Fruit fly (Drosophila melanogaster) whole organism, embryonic: ENCODE data around the gene CG15865.
A peak's percentile ranks its signal among the peaks of the same experiment; 100 is the strongest.

Experiments
- Ada2b ChIP-seq: fragments of 200-800 bp; sonication (Bioruptor generic); IDR thresholded peaks from 2 replicates; pipeline ENCODE4 v1.3.6; 2022; ENCODE audit warnings: missing biosample characterization, missing genetic modification characterization
- Atf-2 ChIP-seq: fragments of 200-800 bp; sonication (Bioruptor generic); optimal IDR thresholded peaks from 2 replicates; lab custom pipeline; 2016; ENCODE audit warnings: missing biosample characterization, missing genetic modification characterization
- B-H2 ChIP-seq: fragments of 200-800 bp; sonication (Bioruptor generic); optimal IDR thresholded peaks from 2 replicates; lab custom pipeline; 2018; ENCODE audit warnings: missing biosample characterization, mild to moderate bottlenecking, missing genetic modification characterization
- BEAF-32 ChIP-seq: fragments of 200-800 bp; sonication (Bioruptor generic); optimal IDR thresholded peaks from 3 replicates; lab custom pipeline; 2017; ENCODE audit warnings: missing biosample characterization, missing genetic modification characterization, mild to moderate bottlenecking, moderate library complexity, missing genetic modification reagents
- Bgb ChIP-seq: fragments of 200-800 bp; sonication (Bioruptor generic); IDR thresholded peaks from 2 replicates; pipeline ENCODE4 v1.3.6; 2022; ENCODE audit warnings: missing biosample characterization, missing genetic modification characterization; ENCODE audit not compliant: partially characterized antibody
- CG10267 ChIP-seq: fragments of 200-800 bp; sonication (Bioruptor generic); optimal IDR thresholded peaks from 2 replicates; lab custom pipeline; 2018; ENCODE audit warnings: missing biosample characterization, mild to moderate bottlenecking, missing genetic modification characterization, moderate library complexity
- CG11696 ChIP-seq: fragments of 200-800 bp; sonication (Bioruptor generic); IDR thresholded peaks from 2 replicates; pipeline ENCODE4 v1.3.6; 2022; ENCODE audit warnings: missing biosample characterization, missing genetic modification characterization
- CG13624 ChIP-seq: fragments of 200-800 bp; sonication (Bioruptor generic); optimal IDR thresholded peaks from 2 replicates; lab custom pipeline; 2016; ENCODE audit warnings: missing biosample characterization, missing genetic modification characterization
- CG14710 ChIP-seq: fragments of 200-800 bp; sonication (Bioruptor generic); optimal IDR thresholded peaks from 3 replicates; lab custom pipeline; 2019; ENCODE audit warnings: missing biosample characterization, mild to moderate bottlenecking, missing genetic modification characterization, moderate library complexity
- CG15514 ChIP-seq: fragments of 200-800 bp; sonication (Bioruptor generic); optimal IDR thresholded peaks from 3 replicates; lab custom pipeline; 2017; ENCODE audit warnings: missing biosample characterization, missing genetic modification characterization, mild to moderate bottlenecking, moderate library complexity, missing genetic modification reagents
- CG1647 ChIP-seq: fragments of 200-800 bp; sonication (Bioruptor generic); optimal IDR thresholded peaks from 3 replicates; lab custom pipeline; 2016; ENCODE audit warnings: missing biosample characterization, missing genetic modification characterization
- CG33557 ChIP-seq: fragments of 200-800 bp; sonication (Bioruptor generic); optimal IDR thresholded peaks from 2 replicates; lab custom pipeline; 2019; ENCODE audit warnings: missing biosample characterization, mild to moderate bottlenecking, missing genetic modification characterization, moderate library complexity
- CG34224 ChIP-seq: fragments of 200-800 bp; sonication (Bioruptor generic); IDR thresholded peaks from 3 replicates; pipeline ENCODE4 v1.3.6; 2022; ENCODE audit warnings: missing biosample characterization, missing genetic modification characterization; ENCODE audit not compliant: partially characterized antibody
- CG3995 ChIP-seq: fragments of 200-800 bp; sonication (Bioruptor generic); optimal IDR thresholded peaks from 3 replicates; lab custom pipeline; 2016; ENCODE audit warnings: missing biosample characterization, missing genetic modification characterization
- CG4360 ChIP-seq: fragments of 200-800 bp; sonication (Bioruptor generic); IDR thresholded peaks from 2 replicates; pipeline ENCODE4 v1.3.6; 2022; ENCODE audit warnings: missing biosample characterization, missing genetic modification characterization
- CG4617 ChIP-seq: fragments of 200-800 bp; sonication (Bioruptor generic); optimal IDR thresholded peaks from 3 replicates; lab custom pipeline; 2016; ENCODE audit warnings: missing biosample characterization, missing genetic modification characterization, borderline replicate concordance
- CG7987 ChIP-seq: fragments of 200-800 bp; sonication (Bioruptor generic); optimal IDR thresholded peaks from 2 replicates; lab custom pipeline; 2018; ENCODE audit warnings: missing biosample characterization, mild to moderate bottlenecking, missing genetic modification characterization, moderate library complexity
- CG9215 ChIP-seq: fragments of 200-800 bp; sonication (Bioruptor generic); IDR thresholded peaks from 2 replicates; pipeline ENCODE4 v1.3.6; 2022; ENCODE audit warnings: missing biosample characterization, missing genetic modification characterization
- CTCF ChIP-seq: fragments of 200-800 bp; sonication (Bioruptor generic); optimal IDR thresholded peaks from 2 replicates; lab custom pipeline; 2017; ENCODE audit warnings: missing biosample characterization, mild to moderate bottlenecking, missing genetic modification characterization, moderate library complexity
- Doc3 ChIP-seq: fragments of 200-800 bp; sonication (Bioruptor generic); IDR thresholded peaks from 3 replicates; pipeline ENCODE4 v1.3.6; 2022; ENCODE audit warnings: missing biosample characterization, missing genetic modification characterization; ENCODE audit not compliant: partially characterized antibody
- Hmx ChIP-seq: fragments of 200-800 bp; sonication (Bioruptor generic); optimal IDR thresholded peaks from 2 replicates; lab custom pipeline; 2016; ENCODE audit warnings: missing biosample characterization, missing genetic modification characterization
- Lhr ChIP-seq: fragments of 200-800 bp; sonication (Bioruptor generic); optimal IDR thresholded peaks from 3 replicates; lab custom pipeline; 2017; ENCODE audit warnings: mild to moderate bottlenecking, missing biosample characterization, missing genetic modification reagents, missing genetic modification characterization
- MESR4 ChIP-seq: fragments of 200-800 bp; sonication (Bioruptor generic); optimal IDR thresholded peaks from 2 replicates; lab custom pipeline; 2018; ENCODE audit warnings: missing biosample characterization, mild to moderate bottlenecking, missing genetic modification characterization, moderate library complexity
- Med ChIP-seq: fragments of 200-800 bp; sonication (Bioruptor generic); peaks from one replicate; lab custom pipeline; 2016; ENCODE audit warnings: missing biosample characterization, missing genetic modification characterization, mild to moderate bottlenecking, inconsistent platforms, moderate library complexity
- Oaz ChIP-seq: fragments of 200-800 bp; sonication (Bioruptor generic); IDR thresholded peaks from 2 replicates; pipeline ENCODE4 v1.3.6; 2022; ENCODE audit warnings: missing biosample characterization, missing genetic modification characterization
- Opbp ChIP-seq: fragments of 200-800 bp; sonication (Bioruptor generic); IDR thresholded peaks from 3 replicates; pipeline ENCODE4 v1.3.6; 2022; ENCODE audit warnings: missing biosample characterization, missing genetic modification characterization; ENCODE audit not compliant: partially characterized antibody
- Sry-δ ChIP-seq: fragments of 200-800 bp; sonication (Bioruptor generic); optimal IDR thresholded peaks from 2 replicates; lab custom pipeline; 2016; ENCODE audit warnings: missing biosample characterization, missing genetic modification characterization
- Stat92E ChIP-seq, 3 experiments: fragments of >200 bp in 2 of 3; fragments of 200-800 bp in 1 of 3; sonication (Bioruptor generic) in 1 of 3; optimal IDR thresholded peaks; 2 replicates each; lab custom pipeline; 2017 to 2019; ENCODE audit warnings: missing biosample characterization in 3 of 3, missing genetic modification characterization in 3 of 3, mild to moderate bottlenecking in 1 of 3, moderate library complexity in 1 of 3
- cad ChIP-seq: fragments of >200 bp; optimal IDR thresholded peaks from 2 replicates; lab custom pipeline; 2017; ENCODE audit warnings: missing biosample characterization, missing genetic modification characterization
- chn ChIP-seq: fragments of 200-800 bp; sonication (Bioruptor generic); optimal IDR thresholded peaks from 2 replicates; lab custom pipeline; 2016; ENCODE audit warnings: missing biosample characterization, missing genetic modification characterization
- dan ChIP-seq: fragments of 200-800 bp; sonication (Bioruptor generic); IDR thresholded peaks from 2 replicates; pipeline ENCODE4 v1.3.6; 2022; ENCODE audit warnings: missing biosample characterization, missing genetic modification characterization
- danr ChIP-seq: fragments of 200-800 bp; sonication (Bioruptor generic); IDR thresholded peaks from 2 replicates; pipeline ENCODE4 v1.3.6; 2022; ENCODE audit warnings: missing biosample characterization, missing genetic modification characterization
- fd96Cb ChIP-seq: fragments of 200-800 bp; sonication (Bioruptor generic); optimal IDR thresholded peaks from 2 replicates; lab custom pipeline; 2018; ENCODE audit warnings: missing biosample characterization, mild to moderate bottlenecking, missing genetic modification characterization, moderate library complexity
- fu2 ChIP-seq: fragments of 200-800 bp; sonication (Bioruptor generic); optimal IDR thresholded peaks from 2 replicates; lab custom pipeline; 2016; ENCODE audit warnings: missing biosample characterization, missing genetic modification characterization
- hbn ChIP-seq: fragments of 200-800 bp; sonication (Bioruptor generic); IDR thresholded peaks from 2 replicates; pipeline ENCODE4 v1.3.6; 2022; ENCODE audit warnings: missing biosample characterization, missing genetic modification characterization; ENCODE audit not compliant: partially characterized antibody
- kah ChIP-seq: fragments of 200-800 bp; sonication (Bioruptor generic); optimal IDR thresholded peaks from 2 replicates; lab custom pipeline; 2018; ENCODE audit warnings: missing biosample characterization, mild to moderate bottlenecking, missing genetic modification characterization
- knrl ChIP-seq: fragments of 200-800 bp; sonication (Bioruptor generic); IDR thresholded peaks from 3 replicates; pipeline ENCODE4 v1.3.6; 2022; ENCODE audit warnings: missing biosample characterization, missing genetic modification characterization; ENCODE audit not compliant: partially characterized antibody
- mam ChIP-seq: fragments of 200-800 bp; sonication (Bioruptor generic); optimal IDR thresholded peaks from 3 replicates; lab custom pipeline; 2016; ENCODE audit warnings: missing biosample characterization, missing genetic modification characterization
- mirr ChIP-seq: fragments of 200-800 bp; sonication (Bioruptor generic); optimal IDR thresholded peaks from 3 replicates; lab custom pipeline; 2018; ENCODE audit warnings: missing biosample characterization, mild to moderate bottlenecking, missing genetic modification characterization
- oc ChIP-seq: fragments of 200-800 bp; sonication (Bioruptor generic); optimal IDR thresholded peaks from 2 replicates; lab custom pipeline; 2018; ENCODE audit warnings: missing biosample characterization, mild to moderate bottlenecking, missing genetic modification characterization, moderate library complexity
- phol ChIP-seq: fragments of 200-800 bp; sonication (Bioruptor generic); optimal IDR thresholded peaks from 3 replicates; lab custom pipeline; 2018; ENCODE audit warnings: missing biosample characterization, mild to moderate bottlenecking, missing genetic modification characterization, moderate library complexity
- row ChIP-seq: fragments of 200-800 bp; sonication (Bioruptor generic); IDR thresholded peaks from 3 replicates; pipeline ENCODE4 v1.3.6; 2022; ENCODE audit warnings: missing biosample characterization, missing genetic modification characterization
- sens ChIP-seq: fragments of 200-800 bp; sonication (Bioruptor generic); peaks from one replicate; lab custom pipeline; 2016; ENCODE audit warnings: missing biosample characterization, missing genetic modification characterization
- vnd ChIP-seq: fragments of 200-800 bp; sonication (Bioruptor generic); IDR thresholded peaks from 3 replicates; pipeline ENCODE4 v1.3.6; 2022; ENCODE audit warnings: missing biosample characterization, missing genetic modification characterization; ENCODE audit not compliant: partially characterized antibody
- zen2 ChIP-seq: fragments of 200-800 bp; sonication (Bioruptor generic); IDR thresholded peaks from 3 replicates; pipeline ENCODE4 v1.3.6; 2022; ENCODE audit warnings: missing biosample characterization, missing genetic modification characterization; ENCODE audit not compliant: partially characterized antibody
- zfh1 ChIP-seq: fragments of 200-800 bp; sonication (Bioruptor generic); IDR thresholded peaks from 3 replicates; pipeline ENCODE4 v1.3.6; 2022; ENCODE audit warnings: missing biosample characterization, missing genetic modification characterization

The CG15865 gene

dm6 chrX:16654931-16655409 lies 9.3 kb downstream of the CG15865 start, which contains the start of the genes Nemp and r (continued):
- no peak for TF ChIP-seq kah (GFP tag; lab: Kevin White, UChicago)
- no peak for TF ChIP-seq CG9215 (GFP tag; lab: Robert Waterston, UW)
- TF ChIP-seq fu2 (GFP tag; lab: Kevin White, UChicago) = no peak
- no peak for TF ChIP-seq Hmx
- TF ChIP-seq zfh1 (GFP tag; lab: Robert Waterston, UW) = no peak
- TF ChIP-seq, all 482 proteins: peak for 71

- TF ChIP-seq CG4360 (GFP tag; lab: Robert Waterston, UW) (no peak), CG10267 (tag; lab: Kevin White, UChicago) (no peak)
These were observed 12.6 kb downstream of the CG15865 start for dm6 chrX:16651625-16652024.

DNA sequence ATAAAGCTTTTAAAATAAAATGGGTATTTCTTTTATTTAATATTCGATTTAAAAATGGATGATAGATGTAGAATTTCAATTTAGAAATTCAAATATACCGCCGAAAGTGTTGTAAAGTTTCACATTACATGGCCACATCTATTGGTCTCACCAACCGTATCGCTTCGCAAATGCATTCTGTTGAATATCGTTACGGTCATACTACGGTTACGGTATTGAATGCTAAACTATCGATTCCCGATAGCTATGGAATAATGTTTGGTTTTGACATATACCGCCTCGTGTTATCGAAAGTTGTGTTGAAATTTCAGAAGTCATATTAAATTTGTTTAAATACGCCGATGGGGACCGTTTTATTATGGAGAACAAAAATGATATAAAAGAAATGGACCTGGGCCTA lies 13.2 kb downstream of the CG15865 start, which contains the start of the genes CG32573 and CG42512:
TSS of gene CG32573 (plus strand) at position 279 of the 400 bp plus-strand sequence.
TSS of gene CG42512 (plus strand) at position 279 of the 400 bp plus-strand sequence.
- TF ChIP-seq CG15514 (GFP tag; lab: Kevin White, UChicago) (peak; percentile 61), fd96Cb (tag; lab: Kevin White, UChicago) (no peak), Med (GFP tag; lab: Kevin White, UChicago) (peak; percentile 81), danr (GFP tag; lab: Robert Waterston, UW) (no peak), BEAF-32 (peak; percentile 71), CG33557 (GFP tag; lab: Kevin White, UChicago) (no peak), row (GFP tag; lab: Robert Waterston, UW) (peak; percentile 12; the same call in 1 of the 3 replicates), zfh1 (GFP tag; lab: Robert Waterston, UW) (no peak), Oaz (no peak), knrl (GFP tag; lab: Robert Waterston, UW) (peak; percentile 40; the same call in 1 of the 3 replicates), CTCF (GFP tag; lab: Kevin White, UChicago) (peak; percentile 38), CG14710 (tag; lab: Kevin White, UChicago) (peak; percentile 63), Bgb (GFP tag; lab: Robert Waterston, UW) (peak; percentile 79), mam (GFP tag; lab: Kevin White, UChicago) (peak; percentile 13), Stat92E (GFP tag; optimal IDR thresholded peaks at IDR 0.05; lab: Kevin White, UChicago) (no peak), mirr (GFP tag; lab: Kevin White, UChicago) (peak; percentile 7), Ada2b (GFP tag; lab: Robert Waterston, UW) (no peak), MESR4 (peak; percentile 11), CG11696 (GFP tag; lab: Robert Waterston, UW) (no peak), zen2 (GFP tag; lab: Robert Waterston, UW) (peak; percentile 69), cad (GFP tag; lab: Kevin White, UChicago) (no peak), CG3995 (GFP tag; lab: Kevin White, UChicago) (peak; percentile 26), hbn (peak; percentile 63), fu2 (GFP tag; lab: Kevin White, UChicago) (no peak), CG1647 (GFP tag; lab: Kevin White, UChicago) (peak; percentile 11), vnd (GFP tag; lab: Robert Waterston, UW) (0 out of 3 replicates have a peak, but pooled peaks have one; percentile 52), CG4617 (GFP tag; lab: Kevin White, UChicago) (no peak), sens (GFP tag; lab: Kevin White, UChicago) (peak; percentile 6), Lhr (GFP tag; lab: Kevin White, UChicago) (peak; percentile 39), Atf-2 (GFP tag; lab: Kevin White, UChicago) (no peak), CG13624 (GFP tag; lab: Kevin White, UChicago) (peak; percentile 1), chn (GFP tag; lab: Kevin White, UChicago) (no peak), Sry-δ (GFP tag; lab: Kevin White, UChicago) (peak; percentile 72), Doc3 (GFP tag; lab: Robert Waterston, UW) (peak; percentile 62; the same call in 2 of the 3 replicates), CG7987 (GFP tag; lab: Kevin White, UChicago) (no peak), B-H2 (peak; percentile 43), CG34224 (GFP tag; lab: Robert Waterston, UW) (peak; percentile 79), oc (no peak), dan (GFP tag; lab: Robert Waterston, UW) (no peak), Opbp (peak; percentile 84; the same call in 2 of the 3 replicates), phol (tag; lab: Kevin White, UChicago) (peak; percentile 20)
